Worm (Caenorhabditis elegans) whole organism, early embryonic: ENCODE measurements around the gene try-12.

Source experiments
- B0310.2 ChIP-seq: sonication (generic microtip); optimal IDR thresholded peaks from 2 replicates; lab custom pipeline; 2016; ENCODE audit warnings: mild to moderate bottlenecking, missing genetic modification characterization, missing compliant biosample characterization
- F13C5.2 ChIP-seq: sonication (generic microtip); optimal IDR thresholded peaks from 2 replicates; lab custom pipeline; 2017; ENCODE audit warnings: mild to moderate bottlenecking, missing genetic modification characterization, inconsistent platforms, missing compliant biosample characterization
- aly-1 ChIP-seq: sonication (generic microtip); optimal IDR thresholded peaks from 2 replicates; lab custom pipeline; 2016; ENCODE audit warnings: missing genetic modification characterization, missing compliant biosample characterization
- ama-1 ChIP-seq: fragments of 150-350 bp; optimal IDR thresholded peaks from 2 replicates; lab custom pipeline; 2014
- ceh-13 ChIP-seq: fragments of 200-800 bp; sonication (Bioruptor generic); optimal IDR thresholded peaks from 2 replicates; lab custom pipeline; 2018; ENCODE audit warnings: mild to moderate bottlenecking, missing genetic modification characterization, missing compliant biosample characterization
- ceh-36 ChIP-seq: sonication (generic microtip); optimal IDR thresholded peaks from 2 replicates; lab custom pipeline; 2016; ENCODE audit warnings: missing genetic modification characterization, inconsistent platforms, missing compliant biosample characterization
- ets-7 ChIP-seq: sonication (generic microtip); optimal IDR thresholded peaks from 2 replicates; lab custom pipeline; 2016; ENCODE audit warnings: missing genotype, missing genetic modification characterization, missing compliant biosample characterization
- flt-1 ChIP-seq: fragments of 200-800 bp; sonication (Bioruptor generic); IDR thresholded peaks from 2 replicates; pipeline ENCODE4 v1.3.6; 2022; ENCODE audit warnings: missing genetic modification characterization, missing compliant biosample characterization
- hmbx-1 ChIP-seq: sonication (generic microtip); optimal IDR thresholded peaks from 2 replicates; lab custom pipeline; 2016; ENCODE audit warnings: mild to moderate bottlenecking, missing genetic modification characterization, missing compliant biosample characterization
- hmg-4 ChIP-seq: fragments of 200-800 bp; sonication (Bioruptor generic); optimal IDR thresholded peaks from 2 replicates; lab custom pipeline; 2018; ENCODE audit warnings: mild to moderate bottlenecking, missing genetic modification characterization, missing compliant biosample characterization
- hnd-1 ChIP-seq: sonication (generic microtip); optimal IDR thresholded peaks from 2 replicates; lab custom pipeline; 2016; ENCODE audit warnings: missing genetic modification characterization, missing compliant biosample characterization
- pes-1 ChIP-seq: fragments of 200-800 bp; sonication (Bioruptor generic); IDR thresholded peaks from 2 replicates; pipeline ENCODE4 v1.3.6; 2022; ENCODE audit warnings: missing genetic modification reagents, missing genetic modification characterization, missing compliant biosample characterization
- scrt-1 ChIP-seq: fragments of 200-800 bp; sonication (Bioruptor generic); IDR thresholded peaks from 2 replicates; pipeline ENCODE4 v1.3.6; 2022; ENCODE audit warnings: missing genetic modification characterization, missing compliant biosample characterization
- sea-1 ChIP-seq: fragments of 200-800 bp; sonication (Bioruptor generic); conservative IDR thresholded peaks from 2 replicates; pipeline ENCODE4 v1.3.6; 2022; ENCODE audit warnings: missing genetic modification characterization, missing compliant biosample characterization
- tbx-11 ChIP-seq: fragments of 200-800 bp; sonication (Bioruptor generic); IDR thresholded peaks from 2 replicates; pipeline ENCODE4 v1.3.6; 2022; ENCODE audit warnings: missing genetic modification characterization, missing compliant biosample characterization
- tbx-37 ChIP-seq: fragments of 200-800 bp; sonication (Bioruptor generic); conservative IDR thresholded peaks from 2 replicates; pipeline ENCODE4 v1.3.6; 2022; ENCODE audit warnings: missing genetic modification reagents, missing genetic modification characterization, missing compliant biosample characterization
- tra-4 ChIP-seq: sonication (generic microtip); optimal IDR thresholded peaks from 2 replicates; lab custom pipeline; 2017; ENCODE audit warnings: missing genetic modification characterization, missing compliant biosample characterization

The try-12 gene

DNA sequence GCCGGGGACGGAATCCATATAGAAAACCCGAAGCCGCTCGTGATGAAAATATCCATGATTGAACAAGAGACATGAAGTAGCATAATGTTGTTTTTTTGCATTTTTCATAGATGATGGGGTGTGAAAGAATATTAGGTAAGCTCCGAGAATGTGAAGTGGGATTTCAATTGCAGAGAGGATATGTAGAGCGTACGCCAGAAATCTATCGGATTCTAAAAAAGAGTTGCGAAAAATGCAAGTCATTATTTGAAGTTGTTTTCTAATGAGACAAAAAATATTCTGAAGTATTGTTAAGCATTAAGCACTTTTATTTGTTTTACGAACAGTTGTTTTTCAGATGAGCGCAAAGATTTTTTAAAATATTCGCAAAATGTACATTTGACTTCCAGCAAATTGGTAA lies 24.8 kb upstream of the try-12 start, which contains the start of gene F18E3.10:
TSS of gene F18E3.10 (minus strand) at position 101 of the 400 bp plus-strand sequence.
- TF ChIP-seq tbx-37 (GFP tag; lab: Robert Waterston, UW): no peak

ce11 chrV:7426594-7426993 lies 22.6 kb upstream of the try-12 start, which contains the start of gene srw-68:
srw-68 (minus strand) TSS chrV:7426694.
- no peak for TF ChIP-seq ets-7 (tag; lab: Kevin White, UChicago)
- TF ChIP-seq ceh-13 (GFP tag; lab: Kevin White, UChicago): no peak
- TF ChIP-seq pes-1: no peak
- TF ChIP-seq ceh-36 (tag; lab: Kevin White, UChicago): no peak

ce11 chrV:7428880-7429279 lies 20.3 kb upstream of the try-12 start, which contains the start of gene srw-69:
srw-69 (minus strand) TSS chrV:7428980.
- no peak for TF ChIP-seq tra-4 (tag; lab: Kevin White, UChicago)
- no peak for TF ChIP-seq ceh-13 (GFP tag; lab: Kevin White, UChicago)
- TF ChIP-seq hmg-4 (GFP tag; lab: Kevin White, UChicago): no peak
- no peak for TF ChIP-seq pes-1
- no peak for TF ChIP-seq ets-7 (tag; lab: Kevin White, UChicago)
- TF ChIP-seq F13C5.2 (tag; lab: Kevin White, UChicago): no peak
- TF ChIP-seq ceh-36 (tag; lab: Kevin White, UChicago): no peak
- TF ChIP-seq hnd-1: no peak
- no peak for TF ChIP-seq hmbx-1 (tag; lab: Kevin White, UChicago)

- TF ChIP-seq hnd-1 (no peak), F13C5.2 (tag; lab: Kevin White, UChicago) (no peak), flt-1 (GFP tag; lab: Robert Waterston, UW) (no peak), ceh-36 (tag; lab: Kevin White, UChicago) (no peak), pes-1 (no peak), B0310.2 (tag; lab: Kevin White, UChicago) (no peak), tbx-37 (GFP tag; lab: Robert Waterston, UW) (no peak), aly-1 (tag; lab: Kevin White, UChicago) (no peak), sea-1 (GFP tag; lab: Robert Waterston, UW) (no peak), tra-4 (tag; lab: Kevin White, UChicago) (no peak), tbx-11 (GFP tag; lab: Robert Waterston, UW) (no peak), ets-7 (tag; lab: Kevin White, UChicago) (no peak), hmg-4 (GFP tag; lab: Kevin White, UChicago) (no peak), scrt-1 (GFP tag; lab: Robert Waterston, UW) (no peak), ama-1 (lab: Kevin White, UChicago) (no peak)
These were observed 18.1 kb upstream of the try-12 start, which contains the start of gene srw-71 for ce11 chrV:7431016-7431415. srw-71 (minus strand) TSS chrV:7431116.

DNA sequence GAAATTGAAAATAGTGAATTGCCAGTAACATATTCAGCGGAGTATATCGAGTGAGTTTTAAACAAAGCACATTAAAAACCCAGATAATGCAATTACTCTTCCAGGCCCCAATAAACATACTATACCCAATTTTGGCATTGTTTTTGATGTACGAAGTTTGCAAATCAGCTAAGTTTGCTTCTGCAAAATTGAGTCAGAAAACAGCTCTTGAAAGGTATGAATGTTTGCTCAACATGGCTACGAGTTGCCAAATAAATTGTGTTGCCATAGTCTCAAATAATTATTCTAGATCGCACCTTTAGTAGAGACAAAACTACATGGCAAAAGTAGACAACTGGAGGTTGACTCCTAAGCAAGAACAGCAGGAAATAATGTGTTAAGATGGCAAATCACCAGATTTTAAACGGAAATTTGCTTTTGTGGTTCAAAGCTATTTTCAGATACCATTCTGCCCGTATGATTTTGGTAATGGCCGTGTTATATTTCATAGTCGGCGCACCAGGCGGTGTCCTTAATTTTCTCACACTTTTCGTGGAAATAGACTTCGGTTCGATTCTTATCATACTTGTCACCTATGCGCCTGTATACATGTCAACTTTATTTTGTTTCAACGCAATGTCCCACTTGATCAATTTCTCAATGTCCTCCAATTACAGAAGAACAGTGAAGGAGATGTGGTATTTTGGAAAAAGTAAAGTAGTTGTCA lies 16.6 kb upstream of the try-12 start:
- TF ChIP-seq aly-1 (tag; lab: Kevin White, UChicago) (no peak), ets-7 (tag; lab: Kevin White, UChicago) (no peak), tbx-37 (GFP tag; lab: Robert Waterston, UW) (no peak)

ce11 chrV:7434805-7435363 lies 14.3 kb upstream of the try-12 start:
- TF ChIP-seq F13C5.2 (tag; lab: Kevin White, UChicago) (no peak), aly-1 (tag; lab: Kevin White, UChicago) (no peak), scrt-1 (GFP tag; lab: Robert Waterston, UW) (no peak), flt-1 (GFP tag; lab: Robert Waterston, UW) (no peak), tra-4 (tag; lab: Kevin White, UChicago) (no peak), tbx-11 (GFP tag; lab: Robert Waterston, UW) (no peak), ceh-36 (tag; lab: Kevin White, UChicago) (no peak), ets-7 (tag; lab: Kevin White, UChicago) (no peak)

DNA sequence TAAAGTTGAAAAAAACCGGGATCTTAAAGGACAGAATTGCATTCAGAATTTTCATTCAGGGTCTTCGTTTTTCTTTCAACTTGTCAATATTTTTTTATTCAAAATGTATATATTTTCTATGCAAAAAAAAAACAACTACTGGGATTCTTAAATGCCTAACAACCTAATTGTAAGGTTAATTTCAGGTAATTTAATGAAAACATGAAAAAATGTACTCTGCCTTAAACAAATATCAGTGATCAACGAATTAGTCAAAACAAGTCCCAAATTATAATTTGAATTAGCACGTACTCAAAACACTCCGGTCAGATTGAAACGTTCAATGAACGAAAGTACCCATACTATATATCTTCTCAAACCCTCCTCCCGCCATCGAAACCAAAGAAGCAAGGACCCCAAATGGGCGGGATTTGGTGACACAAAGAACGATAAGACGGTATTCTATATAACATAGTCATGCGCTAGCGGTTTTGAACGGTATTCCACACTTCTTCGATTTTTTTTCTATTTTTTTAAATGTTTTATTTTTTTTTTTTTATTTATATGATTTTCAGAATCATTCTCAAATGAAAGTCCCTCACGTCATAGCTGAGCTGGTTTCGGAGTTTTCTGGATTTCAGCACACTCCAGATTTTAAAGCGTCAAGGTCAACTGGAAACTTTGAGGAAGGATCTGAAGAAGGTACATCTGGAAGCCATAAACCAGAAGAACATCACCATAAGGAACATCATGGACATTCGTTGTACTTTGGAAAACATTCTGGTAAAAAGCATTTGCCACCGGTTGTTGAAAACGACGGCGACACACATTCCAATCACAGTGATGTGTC lies 13.6 kb upstream of the try-12 start, which contains the start of the genes ddo-2 and F25E5.8:
TSS of gene ddo-2 (minus strand) at position 330 of the 829 bp plus-strand sequence.
TSS of gene F25E5.8 (plus strand) at position 555 of the 829 bp plus-strand sequence.
- TF ChIP-seq hmg-4 (GFP tag; lab: Kevin White, UChicago): no peak
- TF ChIP-seq ceh-36 (tag; lab: Kevin White, UChicago): no peak
- TF ChIP-seq pes-1: no peak
- TF ChIP-seq B0310.2 (tag; lab: Kevin White, UChicago): no peak
- no peak for TF ChIP-seq F13C5.2 (tag; lab: Kevin White, UChicago)
- TF ChIP-seq ets-7 (tag; lab: Kevin White, UChicago): no peak
- no peak for TF ChIP-seq hnd-1
- no peak for TF ChIP-seq ceh-13 (GFP tag; lab: Kevin White, UChicago)
- no peak for TF ChIP-seq sea-1 (GFP tag; lab: Robert Waterston, UW)
- no peak for TF ChIP-seq aly-1 (tag; lab: Kevin White, UChicago)
- no peak for TF ChIP-seq tra-4 (tag; lab: Kevin White, UChicago)
